Worm (Caenorhabditis elegans): ENCODE measurements around the gene sre-49.

ce11 chrII:12278602-12279001, 40.0 kb upstream of the sre-49 start:
- TF ChIP-seq rnt-1 (tag; optimal IDR thresholded peaks at IDR 0.05) (no peak), dve-1 (tag; optimal IDR thresholded peaks at IDR 0.05) (no peak), pha-2 (tag; optimal IDR thresholded peaks at IDR 0.05) (no peak), npax-4 (tag; optimal IDR thresholded peaks at IDR 0.05) (no peak), eyg-1 (tag; optimal IDR thresholded peaks at IDR 0.05) (no peak)
